Worm (Caenorhabditis elegans): ENCODE data around the gene cyp-32A1.

ce11 chrV:7826362-7826761 lies 44.8 kb downstream of the cyp-32A1 start:
- TF ChIP-seq fkh-10 (GFP tag; optimal IDR thresholded peaks at IDR 0.05) (no peak), egl-27 (tag; optimal IDR thresholded peaks at IDR 0.05) (no peak), ceh-82 (tag; optimal IDR thresholded peaks at IDR 0.05) (no peak), ama-1 (optimal IDR thresholded peaks at IDR 0.05) (no peak), eor-1 (tag; optimal IDR thresholded peaks at IDR 0.05) (no peak), nhr-12 (tag; optimal IDR thresholded peaks at IDR 0.05) (no peak), elt-1 (tag; optimal IDR thresholded peaks at IDR 0.05) (no peak), mdl-1 (tag; optimal IDR thresholded peaks at IDR 0.05) (no peak), ztf-11 (tag; optimal IDR thresholded peaks at IDR 0.05) (no peak)
